Worm (Caenorhabditis elegans) whole organism, L4/young adult: ENCODE data around the gene F47D12.7.

ENCODE experiments used
- dao-5 ChIP-seq: sonication (generic microtip); optimal IDR thresholded peaks from 2 replicates; lab custom pipeline; 2016; ENCODE audit warnings: missing genotype, missing genetic modification characterization, moderate library complexity, missing compliant biosample characterization
- him-1 ChIP-seq: sonication (generic microtip); optimal IDR thresholded peaks from 2 replicates; lab custom pipeline; 2016; ENCODE audit warnings: missing genotype, missing genetic modification reagents, missing genetic modification characterization, missing compliant biosample characterization

DNA sequence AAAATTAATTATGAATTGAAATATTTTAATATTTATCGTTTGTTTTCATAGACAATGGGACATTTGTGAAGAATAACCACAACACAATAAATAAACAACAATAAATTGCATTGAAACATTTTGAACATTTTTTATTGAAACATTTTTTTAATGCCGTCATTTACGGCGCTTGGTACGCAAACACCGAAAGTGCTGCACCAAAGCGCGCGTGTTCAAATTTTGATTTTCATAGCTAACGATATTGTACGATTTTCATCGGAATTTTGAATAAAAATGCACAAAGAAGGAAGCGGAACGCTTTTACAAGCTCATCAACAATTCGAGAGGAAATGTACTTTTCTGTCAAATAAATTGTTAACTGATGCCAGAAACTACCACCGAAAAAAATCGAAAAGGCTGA, 8.0 kb upstream of the F47D12.7 start:
- TF ChIP-seq him-1 (tag; lab: Kevin White, UChicago) (no peak), dao-5 (tag; lab: Kevin White, UChicago) (no peak)
